Worm (Caenorhabditis elegans): ENCODE measurements around the gene C55C3.6.
A peak's percentile ranks its signal among the peaks of the same experiment; 100 is the strongest.

The C55C3.6 gene

DNA sequence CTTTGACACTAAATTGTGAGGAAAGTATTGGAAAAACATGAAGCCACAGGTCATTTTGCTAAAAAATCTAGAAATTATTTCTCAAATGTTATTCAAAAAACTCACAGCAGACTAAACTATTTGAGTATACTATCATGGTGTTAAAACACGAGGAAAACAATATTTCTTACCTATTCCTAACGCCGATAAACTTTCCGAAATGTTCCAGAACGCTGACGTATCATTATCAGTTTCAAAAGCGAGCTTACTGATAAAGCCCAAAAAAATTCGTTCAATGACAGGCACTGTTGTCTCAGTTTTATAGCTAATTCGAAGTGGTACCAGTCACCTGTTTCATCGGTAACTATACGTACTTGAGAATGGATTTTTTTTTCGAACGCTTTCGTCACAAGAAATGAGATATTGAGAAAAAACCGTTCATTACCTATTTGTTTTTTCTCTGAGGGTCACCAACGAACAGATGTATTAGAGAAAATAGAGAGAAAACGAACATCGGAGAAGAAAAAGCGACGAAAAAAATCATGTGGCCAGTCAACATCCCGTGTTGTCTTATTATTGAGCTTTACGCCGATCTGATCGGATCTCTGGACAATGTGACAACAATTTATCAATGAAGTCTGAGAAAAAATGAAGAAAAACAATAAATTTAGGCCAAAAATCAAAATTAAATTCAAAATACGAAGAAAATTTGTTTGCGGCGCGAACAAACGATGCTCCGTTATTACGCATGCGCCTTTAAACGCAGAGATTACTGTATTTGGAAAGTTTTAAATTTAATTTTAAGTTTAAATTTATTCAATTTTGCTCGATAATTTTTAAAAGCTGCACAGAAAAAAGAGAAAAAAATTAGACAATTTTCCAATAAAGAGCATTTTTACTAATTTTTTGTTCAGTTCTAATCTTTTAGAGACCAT is 16.6 kb upstream of the C55C3.6 start (continued):
- TF ChIP-seq Y53G8AR.9 (GFP tag; conservative IDR thresholded peaks at IDR 0.05): no peak
- peak; percentile 73 for TF ChIP-seq lin-54 (GFP tag; optimal IDR thresholded peaks at IDR 0.05)
- TF ChIP-seq F52B5.7 (tag; optimal IDR thresholded peaks at IDR 0.05): no peak
- no peak for TF ChIP-seq tbx-9 (tag; optimal IDR thresholded peaks at IDR 0.05; ENCODE audit: borderline replicate concordance)
- no peak for TF ChIP-seq let-526 (GFP tag; IDR thresholded peaks at IDR 0.05)
- no peak for TF ChIP-seq attf-6 (GFP tag; IDR thresholded peaks at IDR 0.05)
- no peak for TF ChIP-seq ztf-22 (GFP tag; optimal IDR thresholded peaks at IDR 0.05)
- TF ChIP-seq hmg-20 (GFP tag; IDR thresholded peaks at IDR 0.05): no peak
- TF ChIP-seq F10E7.11 (tag; optimal IDR thresholded peaks at IDR 0.05): no peak
- TF ChIP-seq hlh-26 (GFP tag; conservative IDR thresholded peaks at IDR 0.05): no peak
- 0 out of 2 replicates have a peak, but pooled peaks have one; percentile 22 for TF ChIP-seq nfyb-1 (GFP tag; IDR thresholded peaks at IDR 0.05)
- TF ChIP-seq ceh-40 (GFP tag; IDR thresholded peaks at IDR 0.05): no peak
- no peak for TF ChIP-seq ama-1 (optimal IDR thresholded peaks at IDR 0.05)
- no peak for TF ChIP-seq ama-1 (GFP tag; optimal IDR thresholded peaks at IDR 0.05)
- peak; percentile 89 for TF ChIP-seq madf-6 (GFP tag; IDR thresholded peaks at IDR 0.05)
- TF ChIP-seq F57C9.4 (tag; optimal IDR thresholded peaks at IDR 0.05): no peak
- TF ChIP-seq nhr-27 (tag; optimal IDR thresholded peaks at IDR 0.05): no peak
- no peak for TF ChIP-seq sdz-38 (tag; optimal IDR thresholded peaks at IDR 0.05)
- TF ChIP-seq ztf-18 (tag; optimal IDR thresholded peaks at IDR 0.05): no peak
- TF ChIP-seq ceh-58 (GFP tag; IDR thresholded peaks at IDR 0.05): no peak
- no peak for TF ChIP-seq ztf-3 (GFP tag; optimal IDR thresholded peaks at IDR 0.05)
- no peak for TF ChIP-seq attf-5 (GFP tag; optimal IDR thresholded peaks at IDR 0.05)
- TF ChIP-seq snpc-3.4 (tag; optimal IDR thresholded peaks at IDR 0.05): no peak
- no peak for TF ChIP-seq ccch-3 (GFP tag; optimal IDR thresholded peaks at IDR 0.05)
- no peak for TF ChIP-seq nfya-2 (GFP tag; IDR thresholded peaks at IDR 0.05)
- no peak for TF ChIP-seq bed-2 (GFP tag; IDR thresholded peaks at IDR 0.05)
- TF ChIP-seq let-607 (tag; optimal IDR thresholded peaks at IDR 0.05): no peak
- TF ChIP-seq attf-3 (GFP tag; conservative IDR thresholded peaks at IDR 0.05): peak; percentile 92
- TF ChIP-seq madf-8 (GFP tag; conservative IDR thresholded peaks at IDR 0.05): peak; percentile 71
- no peak for TF ChIP-seq B0019.2 (GFP tag; conservative IDR thresholded peaks at IDR 0.05)
- TF ChIP-seq T26A5.8 (tag; optimal IDR thresholded peaks at IDR 0.05): no peak
- no peak for TF ChIP-seq cebp-2 (GFP tag; IDR thresholded peaks at IDR 0.05)
- peak; percentile 74 for TF ChIP-seq xnd-1 (tag; optimal IDR thresholded peaks at IDR 0.05)
- no peak for TF ChIP-seq zfh-2 (GFP tag; conservative IDR thresholded peaks at IDR 0.05)
- TF ChIP-seq somi-1 (GFP tag; optimal IDR thresholded peaks at IDR 0.05): peak; percentile 48
- no peak for TF ChIP-seq F39B2.1 (GFP tag; IDR thresholded peaks at IDR 0.05)
- TF ChIP-seq F37B4.10 (GFP tag; IDR thresholded peaks at IDR 0.05): no peak
- TF ChIP-seq ztf-25 (GFP tag; IDR thresholded peaks at IDR 0.05): no peak
- no peak for TF ChIP-seq dpff-1 (tag; optimal IDR thresholded peaks at IDR 0.05)
- peak; percentile 42; the same call in 1 of the 2 replicates for TF ChIP-seq ceh-91 (GFP tag; IDR thresholded peaks at IDR 0.05)
- no peak for TF ChIP-seq gei-17 (GFP tag; optimal IDR thresholded peaks at IDR 0.05)
- TF ChIP-seq ekl-4 (GFP tag; IDR thresholded peaks at IDR 0.05): no peak
- TF ChIP-seq repo-1 (tag; optimal IDR thresholded peaks at IDR 0.05): no peak
- peak; percentile 76 for TF ChIP-seq efl-1 (GFP tag; optimal IDR thresholded peaks at IDR 0.05)
- no peak for TF ChIP-seq lir-1 (GFP tag; conservative IDR thresholded peaks at IDR 0.05)
- no peak for TF ChIP-seq chd-7 (tag; optimal IDR thresholded peaks at IDR 0.05)
- no peak for TF ChIP-seq him-1 (tag; optimal IDR thresholded peaks at IDR 0.05)
- no peak for TF ChIP-seq lsy-27 (tag; optimal IDR thresholded peaks at IDR 0.05; ENCODE audit: borderline replicate concordance, insufficient read depth)
